Fruit fly (Drosophila melanogaster): ENCODE results near the gene mRpL9.

Gene mRpL9

DNA sequence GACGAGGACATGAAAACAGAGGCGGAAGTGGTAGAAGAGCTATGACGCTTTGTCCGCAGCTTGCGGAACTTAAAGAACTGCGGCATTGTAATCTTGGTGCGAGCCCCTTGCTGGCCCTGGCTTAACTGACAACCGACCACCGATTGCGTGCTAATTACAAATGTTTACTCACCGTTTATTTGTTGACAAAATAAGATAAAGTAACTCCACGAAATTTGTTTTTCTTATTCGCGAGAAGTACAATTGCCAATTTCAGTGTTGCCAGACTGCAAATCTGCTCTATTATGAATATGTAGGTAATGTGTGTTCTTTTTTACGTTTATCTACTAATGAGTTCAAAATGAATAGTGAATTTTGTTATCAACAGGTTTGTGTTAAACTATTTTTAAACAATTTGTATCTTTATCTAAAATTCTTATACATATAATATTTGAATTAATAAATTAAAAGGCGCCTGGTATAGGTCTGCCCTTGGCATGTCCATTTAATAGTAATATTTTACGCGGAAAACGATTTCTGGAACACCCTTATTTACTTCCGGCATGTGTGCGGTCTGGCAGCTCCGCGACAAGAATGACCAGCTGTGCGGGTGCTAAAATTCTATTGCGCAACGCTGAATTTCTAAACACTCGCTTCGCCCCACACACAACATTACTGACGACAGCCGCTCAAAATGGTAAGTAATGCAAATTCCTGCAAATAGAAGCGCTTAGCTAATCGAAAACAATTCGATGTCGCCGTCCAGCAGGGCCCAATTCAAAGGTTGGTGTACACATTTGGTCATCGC lies 26.3 kb downstream of the mRpL9 start, which contains the start of the genes Atg4b and Hibch (continued):
- TF ChIP-seq CG5245 (GFP tag; optimal IDR thresholded peaks at IDR 0.05) (peak; percentile 70), Meics (GFP tag; optimal IDR thresholded peaks at IDR 0.05) (peak; percentile 90), crol (GFP tag; IDR thresholded peaks at IDR 0.05) (no peak), odd (GFP tag; optimal IDR thresholded peaks at IDR 0.05) (peak; percentile 70), CG9727 (GFP tag; optimal IDR thresholded peaks at IDR 0.05) (peak; percentile 82), scrt (GFP tag; optimal IDR thresholded peaks at IDR 0.05) (peak; percentile 78), pb (GFP tag; optimal IDR thresholded peaks at IDR 0.05) (no peak), gt (GFP tag; IDR thresholded peaks at IDR 0.05) (peak; percentile 59; the same call in 1 of the 2 replicates), Taf1 (GFP tag; IDR thresholded peaks at IDR 0.05) (peak; percentile 61; the same call in 1 of the 2 replicates), Poxn (GFP tag; IDR thresholded peaks at IDR 0.05) (no peak; the same call in 1 of the 2 replicates), NC2α (GFP tag; optimal IDR thresholded peaks at IDR 0.05) (no peak), wdn (GFP tag; IDR thresholded peaks at IDR 0.05) (peak; percentile 79), CG34224 (GFP tag; IDR thresholded peaks at IDR 0.05; ENCODE audit: partially characterized antibody) (no peak), CoRest (tag; optimal IDR thresholded peaks at IDR 0.05) (peak; percentile 93), chm (GFP tag; IDR thresholded peaks at IDR 0.05) (0 out of 2 replicates have a peak, but pooled peaks have one; percentile 42), pnt (GFP tag; optimal IDR thresholded peaks at IDR 0.05) (peak; percentile 41), aop (GFP tag; IDR thresholded peaks at IDR 0.05) (peak; percentile 97), Optix (GFP tag; IDR thresholded peaks at IDR 0.05) (no peak), CG7271 (tag; optimal IDR thresholded peaks at IDR 0.05) (no peak), chif (GFP tag; optimal IDR thresholded peaks at IDR 0.05) (no peak), D19B (GFP tag; optimal IDR thresholded peaks at IDR 0.05) (peak; percentile 78), CG10267 (tag; optimal IDR thresholded peaks at IDR 0.05) (peak; percentile 81), CG15696 (tag; optimal IDR thresholded peaks at IDR 0.05) (peak; percentile 91), CG10543 (GFP tag; optimal IDR thresholded peaks at IDR 0.05) (peak; percentile 96), lab (GFP tag; optimal IDR thresholded peaks at IDR 0.05) (no peak), Hr3 (GFP tag; optimal IDR thresholded peaks at IDR 0.05) (peak; percentile 84), CG18599 (GFP tag; optimal IDR thresholded peaks at IDR 0.05) (peak; percentile 91), ERR (GFP tag; optimal IDR thresholded peaks at IDR 0.05) (no peak), hb (GFP tag; IDR thresholded peaks at IDR 0.05; ENCODE audit: partially characterized antibody) (no peak), CG33557 (GFP tag; optimal IDR thresholded peaks at IDR 0.05) (peak; percentile 84), tio (GFP tag; optimal IDR thresholded peaks at IDR 0.05) (no peak), CG32772 (GFP tag; IDR thresholded peaks at IDR 0.05) (peak; percentile 62), CG13123 (GFP tag; optimal IDR thresholded peaks at IDR 0.05) (peak; percentile 63), Usf (GFP tag; optimal IDR thresholded peaks at IDR 0.05) (peak; percentile 52), CG18476 (GFP tag; optimal IDR thresholded peaks at IDR 0.05) (peak; percentile 64), abd-A (tag; optimal IDR thresholded peaks at IDR 0.05) (no peak), CG8388 (GFP tag; optimal IDR thresholded peaks at IDR 0.05) (peak; percentile 76), stwl (tag; optimal IDR thresholded peaks at IDR 0.05) (peak; percentile 51), dan (GFP tag; IDR thresholded peaks at IDR 0.05) (peak; percentile 57), cwo (GFP tag; optimal IDR thresholded peaks at IDR 0.05) (peak; percentile 79), HmgZ (tag; optimal IDR thresholded peaks at IDR 0.05) (peak; percentile 77), disco-r (GFP tag; optimal IDR thresholded peaks at IDR 0.05) (no peak), CG18619 (GFP tag; optimal IDR thresholded peaks at IDR 0.05) (peak; percentile 87), Hr51 (GFP tag; optimal IDR thresholded peaks at IDR 0.05) (peak; percentile 24 to 78), pho (GFP tag; optimal IDR thresholded peaks at IDR 0.05) (peak; percentile 46), sima (GFP tag; optimal IDR thresholded peaks at IDR 0.05) (no peak), CG11093 (GFP tag; IDR thresholded peaks at IDR 0.05) (peak; percentile 73; the same call in 2 of the 3 replicates), sqz (GFP tag; optimal IDR thresholded peaks at IDR 0.05) (no peak)
